Worm (Caenorhabditis elegans) whole organism, young adult: ENCODE data around the gene lec-1.

ENCODE experiments used
- B0261.1 ChIP-seq: sonication (generic microtip); optimal IDR thresholded peaks from 2 replicates; lab custom pipeline; 2016; ENCODE audit warnings: mild to moderate bottlenecking, missing genetic modification characterization, moderate library complexity, missing compliant biosample characterization
- C06A6.2 ChIP-seq: fragments of 200-800 bp; sonication (Bioruptor generic); conservative IDR thresholded peaks from 2 replicates; pipeline ENCODE4 v1.3.6; 2022; ENCODE audit warnings: missing genetic modification characterization, missing compliant biosample characterization
- C17E4.6 ChIP-seq: fragments of 200-800 bp; sonication (Bioruptor generic); IDR thresholded peaks from 2 replicates; pipeline ENCODE4 v1.3.6; 2022; ENCODE audit warnings: missing genetic modification reagents, missing genetic modification characterization, missing compliant biosample characterization
- F10E7.11 ChIP-seq: sonication (generic microtip); optimal IDR thresholded peaks from 2 replicates; lab custom pipeline; 2017; ENCODE audit warnings: mild to moderate bottlenecking, missing genetic modification characterization, moderate library complexity, missing compliant biosample characterization
- F37B4.10 ChIP-seq: fragments of 200-800 bp; sonication (Bioruptor generic); IDR thresholded peaks from 2 replicates; pipeline ENCODE4 v1.3.6; 2022; ENCODE audit warnings: missing genetic modification characterization, missing compliant biosample characterization
- F49E8.2 ChIP-seq: sonication (generic microtip); optimal IDR thresholded peaks from 3 replicates; lab custom pipeline; 2017; ENCODE audit warnings: missing genetic modification characterization, mild to moderate bottlenecking, missing compliant biosample characterization, antibody characterized with exemption, moderate library complexity; ENCODE audit not compliant: insufficient read depth
- F55B11.4 ChIP-seq: sonication (generic microtip); optimal IDR thresholded peaks from 2 replicates; lab custom pipeline; 2016; ENCODE audit warnings: missing compliant biosample characterization, missing genetic modification characterization, borderline replicate concordance; ENCODE audit not compliant: insufficient read depth
- F57C9.4 ChIP-seq: sonication (generic microtip); optimal IDR thresholded peaks from 2 replicates; lab custom pipeline; 2017; ENCODE audit warnings: mild to moderate bottlenecking, missing genetic modification characterization, missing compliant biosample characterization
- Y53F4B.3 ChIP-seq: fragments of 200-800 bp; sonication (Bioruptor generic); IDR thresholded peaks from 2 replicates; pipeline ENCODE4 v1.3.6; 2022; ENCODE audit warnings: missing genetic modification reagents, missing genetic modification characterization, missing compliant biosample characterization
- Y56A3A.18 ChIP-seq: fragments of 200-800 bp; sonication (Bioruptor generic); IDR thresholded peaks from 2 replicates; pipeline ENCODE4 v1.3.6; 2022; ENCODE audit warnings: missing genetic modification reagents, missing genetic modification characterization, missing compliant biosample characterization
- Y79H2A.3 ChIP-seq: fragments of 200-800 bp; sonication (Bioruptor generic); conservative IDR thresholded peaks from 2 replicates; pipeline ENCODE4 v1.3.6; 2022; ENCODE audit warnings: missing genetic modification reagents, missing genetic modification characterization, missing compliant biosample characterization
- akir-1 ChIP-seq: fragments of 200-800 bp; sonication (Bioruptor generic); optimal IDR thresholded peaks from 2 replicates; lab custom pipeline; 2018; ENCODE audit warnings: mild to moderate bottlenecking, missing genetic modification characterization, moderate library complexity, missing compliant biosample characterization
- athp-1 ChIP-seq: sonication (generic microtip); optimal IDR thresholded peaks from 2 replicates; lab custom pipeline; 2017; ENCODE audit warnings: mild to moderate bottlenecking, missing genetic modification characterization, missing compliant biosample characterization
- attf-5 ChIP-seq: fragments of 200-800 bp; sonication (Bioruptor generic); optimal IDR thresholded peaks from 2 replicates; lab custom pipeline; 2018; ENCODE audit warnings: mild to moderate bottlenecking, missing genetic modification characterization, missing compliant biosample characterization
- bed-1 ChIP-seq: fragments of 200-800 bp; sonication (Bioruptor generic); IDR thresholded peaks from 2 replicates; pipeline ENCODE4 v1.3.6; 2022; ENCODE audit warnings: missing genetic modification reagents, missing genetic modification characterization, missing compliant biosample characterization
- bed-2 ChIP-seq: fragments of 200-800 bp; sonication (Bioruptor generic); IDR thresholded peaks from 2 replicates; pipeline ENCODE4 v1.3.6; 2022; ENCODE audit warnings: missing genetic modification reagents, missing genetic modification characterization, missing compliant biosample characterization
- ccch-3 ChIP-seq: fragments of 200-800 bp; sonication (Bioruptor generic); optimal IDR thresholded peaks from 2 replicates; lab custom pipeline; 2018; ENCODE audit warnings: mild to moderate bottlenecking, missing genetic modification characterization, missing compliant biosample characterization
- cebp-1 ChIP-seq, 2 experiments: fragments of 200-800 bp in 1 of 2; sonication (Bioruptor generic) in 1 of 2; sonication (generic microtip) in 1 of 2; IDR thresholded peaks in 1 of 2; optimal IDR thresholded peaks in 1 of 2; 2 replicates each; pipeline versions ENCODE4 v1.3.6 to Lab custom; 2017 to 2022; ENCODE audit warnings: missing compliant biosample characterization in 2 of 2, missing genetic modification characterization in 2 of 2, mild to moderate bottlenecking in 1 of 2, missing genetic modification reagents in 1 of 2, moderate library complexity in 1 of 2
- ceh-40 ChIP-seq: fragments of 200-800 bp; sonication (Bioruptor generic); IDR thresholded peaks from 2 replicates; pipeline ENCODE4 v1.3.6; 2022; ENCODE audit warnings: missing genetic modification characterization, missing compliant biosample characterization
- ceh-79 ChIP-seq: sonication (generic microtip); optimal IDR thresholded peaks from 2 replicates; lab custom pipeline; 2017; ENCODE audit warnings: mild to moderate bottlenecking, missing genetic modification characterization, missing compliant biosample characterization
- chd-7 ChIP-seq: sonication (generic microtip); optimal IDR thresholded peaks from 2 replicates; lab custom pipeline; 2016; ENCODE audit warnings: mild to moderate bottlenecking, missing genetic modification characterization, moderate library complexity, missing compliant biosample characterization
- gei-17 ChIP-seq: fragments of 200-800 bp; sonication (Bioruptor generic); optimal IDR thresholded peaks from 2 replicates; lab custom pipeline; 2018; ENCODE audit warnings: mild to moderate bottlenecking, missing genetic modification characterization, missing compliant biosample characterization
- him-1 ChIP-seq: sonication (generic microtip); optimal IDR thresholded peaks from 2 replicates; lab custom pipeline; 2016; ENCODE audit warnings: missing genotype, missing genetic modification reagents, missing genetic modification characterization, missing compliant biosample characterization
- hlh-12 ChIP-seq: sonication (generic microtip); optimal IDR thresholded peaks from 2 replicates; lab custom pipeline; 2016; ENCODE audit warnings: missing genetic modification characterization, missing compliant biosample characterization
- let-526 ChIP-seq: fragments of 200-800 bp; sonication (Bioruptor generic); IDR thresholded peaks from 2 replicates; pipeline ENCODE4 v1.3.6; 2022; ENCODE audit warnings: missing genetic modification reagents, missing genetic modification characterization, missing compliant biosample characterization
- let-607 ChIP-seq, 2 experiments: fragments of 200-800 bp in 1 of 2; sonication (Bioruptor generic) in 1 of 2; sonication (generic microtip) in 1 of 2; optimal IDR thresholded peaks; 2 replicates each; lab custom pipeline; 2016 to 2018; ENCODE audit warnings: mild to moderate bottlenecking in 2 of 2, missing compliant biosample characterization in 2 of 2, missing genetic modification characterization in 2 of 2, moderate library complexity in 2 of 2, missing genotype in 1 of 2
- lin-26 ChIP-seq: fragments of 200-800 bp; sonication (Bioruptor generic); IDR thresholded peaks from 2 replicates; pipeline ENCODE4 v1.3.6; 2022; ENCODE audit warnings: missing genetic modification reagents, missing genetic modification characterization, missing compliant biosample characterization
- lin-40 ChIP-seq: sonication (generic microtip); optimal IDR thresholded peaks from 2 replicates; lab custom pipeline; 2016; ENCODE audit warnings: missing genetic modification characterization, mild to moderate bottlenecking, missing compliant biosample characterization, missing genotype, missing genetic modification reagents
- lin-54 ChIP-seq: fragments of 200-800 bp; sonication (Bioruptor generic); optimal IDR thresholded peaks from 2 replicates; lab custom pipeline; 2018; ENCODE audit warnings: mild to moderate bottlenecking, missing genetic modification characterization, missing compliant biosample characterization
- lsy-27 ChIP-seq: sonication (generic microtip); optimal IDR thresholded peaks from 2 replicates; lab custom pipeline; 2017; ENCODE audit warnings: missing genetic modification characterization, mild to moderate bottlenecking, missing compliant biosample characterization, antibody characterized with exemption, missing genotype, borderline replicate concordance; ENCODE audit not compliant: insufficient read depth
- madf-6 ChIP-seq: fragments of 200-800 bp; sonication (Bioruptor generic); IDR thresholded peaks from 2 replicates; pipeline ENCODE4 v1.3.6; 2022; ENCODE audit warnings: missing genetic modification reagents, missing genetic modification characterization, missing compliant biosample characterization
- mes-4 ChIP-seq: sonication (generic microtip); optimal IDR thresholded peaks from 2 replicates; lab custom pipeline; 2016; ENCODE audit warnings: missing genotype, missing genetic modification characterization, missing compliant biosample characterization
- mxl-1 ChIP-seq: sonication (generic microtip); optimal IDR thresholded peaks from 2 replicates; lab custom pipeline; 2016; ENCODE audit warnings: missing genetic modification characterization, missing compliant biosample characterization
- nfya-1 ChIP-seq: sonication (generic microtip); optimal IDR thresholded peaks from 2 replicates; lab custom pipeline; 2017; ENCODE audit warnings: antibody characterized with exemption, missing compliant biosample characterization, missing genetic modification characterization, borderline replicate concordance; ENCODE audit not compliant: insufficient read depth
- nfyb-1 ChIP-seq: fragments of 200-800 bp; sonication (Bioruptor generic); IDR thresholded peaks from 2 replicates; pipeline ENCODE4 v1.3.6; 2022; ENCODE audit warnings: missing genetic modification reagents, missing genetic modification characterization, missing compliant biosample characterization
- nhr-80 ChIP-seq: sonication (generic microtip); optimal IDR thresholded peaks from 2 replicates; lab custom pipeline; 2016; ENCODE audit warnings: missing genetic modification characterization, missing compliant biosample characterization
- rpc-1 ChIP-seq, 2 experiments: fragments of 150-350 bp in 1 of 2; sonication (generic microtip) in 1 of 2; optimal IDR thresholded peaks; 2 replicates each; lab custom pipeline; 2014 to 2018; ENCODE audit warnings: missing biosample characterization in 1 of 2, missing genetic modification characterization in 1 of 2, missing genetic modification reagents in 1 of 2, missing genotype in 1 of 2
- snpc-1.1 ChIP-seq: sonication (generic microtip); optimal IDR thresholded peaks from 2 replicates; lab custom pipeline; 2017; ENCODE audit warnings: missing genetic modification characterization, mild to moderate bottlenecking, missing compliant biosample characterization, antibody characterized with exemption, moderate library complexity, missing genotype, missing genetic modification reagents; ENCODE audit not compliant: insufficient read depth
- snpc-1.3 ChIP-seq: sonication (generic microtip); optimal IDR thresholded peaks from 2 replicates; lab custom pipeline; 2017; ENCODE audit warnings: missing genetic modification characterization, mild to moderate bottlenecking, missing compliant biosample characterization, antibody characterized with exemption, moderate library complexity, missing genotype, missing genetic modification reagents; ENCODE audit not compliant: insufficient read depth
- snpc-4 ChIP-seq, 5 experiments: fragments of 150-350 bp in 1 of 5; sonication (generic microtip) in 4 of 5; optimal IDR thresholded peaks; 2 replicates each; lab custom pipeline; 2014 to 2018; ENCODE audit warnings: missing genetic modification characterization in 5 of 5, missing biosample characterization in 3 of 5, antibody characterized with exemption in 2 of 5, mild to moderate bottlenecking in 2 of 5, missing compliant biosample characterization in 2 of 5, missing genotype in 2 of 5, moderate library complexity in 2 of 5, missing genetic modification reagents in 1 of 5
- tbp1 ChIP-seq: fragments of 200-800 bp; sonication (Bioruptor generic); optimal IDR thresholded peaks from 2 replicates; lab custom pipeline; 2018; ENCODE audit warnings: mild to moderate bottlenecking, missing genetic modification characterization, missing compliant biosample characterization
- tlf-1 ChIP-seq: fragments of 200-800 bp; sonication (Bioruptor generic); optimal IDR thresholded peaks from 2 replicates; lab custom pipeline; 2018; ENCODE audit warnings: mild to moderate bottlenecking, missing genetic modification characterization, missing compliant biosample characterization
- xnd-1 ChIP-seq: sonication (generic microtip); optimal IDR thresholded peaks from 2 replicates; lab custom pipeline; 2016; ENCODE audit warnings: missing genotype, missing genetic modification reagents, missing genetic modification characterization, missing compliant biosample characterization
- zim-3 ChIP-seq: sonication (generic microtip); optimal IDR thresholded peaks from 2 replicates; lab custom pipeline; 2017; ENCODE audit warnings: mild to moderate bottlenecking, missing genetic modification characterization, moderate library complexity, missing compliant biosample characterization
- ztf-22 ChIP-seq: fragments of 200-800 bp; sonication (Bioruptor generic); optimal IDR thresholded peaks from 2 replicates; lab custom pipeline; 2018; ENCODE audit warnings: mild to moderate bottlenecking, missing genetic modification characterization, moderate library complexity, missing compliant biosample characterization
- ztf-6 ChIP-seq: fragments of 200-800 bp; sonication (Bioruptor generic); IDR thresholded peaks from 2 replicates; pipeline ENCODE4 v1.3.6; 2022; ENCODE audit warnings: missing genetic modification reagents, missing genetic modification characterization, missing compliant biosample characterization

The lec-1 gene

DNA sequence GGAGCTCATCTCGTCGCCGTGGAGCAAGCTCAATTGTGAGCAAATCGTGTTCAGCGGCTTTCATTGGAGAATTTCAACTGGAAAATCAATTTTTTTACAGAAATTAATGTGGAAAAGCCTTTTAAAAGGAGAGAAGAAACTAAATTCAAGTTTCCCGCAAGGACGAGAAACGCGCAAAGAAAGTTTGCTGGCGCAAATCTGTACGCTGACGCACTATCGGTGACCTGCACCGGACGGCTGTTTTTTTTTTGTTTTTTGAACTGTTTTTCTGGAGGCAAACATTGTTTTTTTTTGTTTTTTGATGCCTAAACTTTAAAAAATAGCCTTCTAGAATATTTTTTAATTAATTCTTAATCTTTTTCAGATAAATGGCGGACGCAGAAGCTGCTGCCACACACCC, 38.4 kb upstream of the lec-1 start, which contains the start of the genes hpr-17 and F32A11.1 (continued):
- no peak for TF ChIP-seq rpc-1 (optimal IDR thresholded peaks at IDR 0.05; lab: Kevin White, UChicago)
- TF ChIP-seq rpc-1 (tag; optimal IDR thresholded peaks at IDR 0.05; lab: Kevin White, UChicago) = no peak
- TF ChIP-seq F49E8.2 (tag; lab: Kevin White, UChicago) = no peak
- no peak for TF ChIP-seq bed-2
- peak; percentile 36; the same call in 1 of the 2 replicates for TF ChIP-seq C06A6.2 (GFP tag; lab: Robert Waterston, UW)
- no peak for TF ChIP-seq nfya-1 (tag; lab: Kevin White, UChicago)
- peak; percentile 39 for TF ChIP-seq attf-5 (GFP tag; lab: Kevin White, UChicago)
- peak; percentile 39 for TF ChIP-seq xnd-1 (tag; lab: Kevin White, UChicago)
- peak; percentile 32 for TF ChIP-seq nhr-80 (tag; lab: Kevin White, UChicago)
- TF ChIP-seq ccch-3 = no peak
- TF ChIP-seq snpc-1.3 = peak; percentile 6
- TF ChIP-seq zim-3 = no peak
- TF ChIP-seq him-1 (tag; lab: Kevin White, UChicago) = no peak
- TF ChIP-seq C17E4.6 (GFP tag; lab: Robert Waterston, UW) = no peak
- peak; percentile 77 for TF ChIP-seq madf-6 (GFP tag; lab: Robert Waterston, UW)
- TF ChIP-seq ztf-6 = no peak
- TF ChIP-seq mes-4 (tag; lab: Kevin White, UChicago) = no peak
- TF ChIP-seq lin-40 (tag; lab: Kevin White, UChicago) = peak; percentile 87
- TF ChIP-seq tbp1 (GFP tag; lab: Kevin White, UChicago) = peak; percentile 52
- TF ChIP-seq F10E7.11 = no peak
- peak; percentile 40 for TF ChIP-seq snpc-4 (GFP tag; optimal IDR thresholded peaks at IDR 0.05; lab: Kevin White, UChicago)
- peak; percentile 47 to 78 (median 62) for TF ChIP-seq snpc-4 (tag; optimal IDR thresholded peaks at IDR 0.05; lab: Kevin White, UChicago)
- no peak for TF ChIP-seq chd-7 (tag; lab: Kevin White, UChicago)
- TF ChIP-seq ceh-79 (tag; lab: Kevin White, UChicago) = no peak
- TF ChIP-seq akir-1 (GFP tag; lab: Kevin White, UChicago) = no peak
- TF ChIP-seq nfyb-1 (GFP tag; lab: Robert Waterston, UW) = peak; percentile 88
- no peak for TF ChIP-seq F37B4.10
- no peak for TF ChIP-seq ceh-40 (GFP tag; lab: Robert Waterston, UW)
- TF ChIP-seq B0261.1 (tag; lab: Kevin White, UChicago) = no peak
- no peak for TF ChIP-seq cebp-1 (GFP tag; IDR thresholded peaks at IDR 0.05; lab: Robert Waterston, UW)
- TF ChIP-seq cebp-1 (tag; optimal IDR thresholded peaks at IDR 0.05; lab: Kevin White, UChicago) = peak; percentile 71
- 0 out of 2 replicates have a peak, but pooled peaks have one; percentile 33 for TF ChIP-seq let-526 (GFP tag; lab: Robert Waterston, UW)
- no peak for TF ChIP-seq let-607 (tag; optimal IDR thresholded peaks at IDR 0.05; lab: Kevin White, UChicago)
- TF ChIP-seq F57C9.4 (tag; lab: Kevin White, UChicago) = no peak
- peak; percentile 97 for TF ChIP-seq lin-54 (GFP tag; lab: Kevin White, UChicago)
- no peak for TF ChIP-seq lsy-27
- peak; percentile 7 for TF ChIP-seq athp-1
- TF ChIP-seq ztf-22 = no peak
- TF ChIP-seq hlh-12 (tag; lab: Kevin White, UChicago) = no peak
- no peak for TF ChIP-seq snpc-1.1 (tag; lab: Kevin White, UChicago)
- TF ChIP-seq bed-1 (GFP tag; lab: Robert Waterston, UW) = no peak
- TF ChIP-seq Y79H2A.3 (GFP tag; lab: Robert Waterston, UW) = no peak
- no peak for TF ChIP-seq Y56A3A.18 (GFP tag; lab: Robert Waterston, UW)
- TF ChIP-seq lin-26 (GFP tag; lab: Robert Waterston, UW) = no peak
- TF ChIP-seq gei-17 (GFP tag; lab: Kevin White, UChicago) = peak; percentile 2
- TF ChIP-seq F55B11.4 (tag; lab: Kevin White, UChicago) = no peak
- TF ChIP-seq tlf-1 (GFP tag; lab: Kevin White, UChicago) = peak; percentile 12
- no peak for TF ChIP-seq Y53F4B.3 (GFP tag; lab: Robert Waterston, UW)
- no peak for TF ChIP-seq mxl-1
